Worm (Caenorhabditis elegans) whole organism, young adult: ENCODE measurements around the gene lido-1.

Experiments
- B0035.1 ChIP-seq: sonication (generic microtip); optimal IDR thresholded peaks from 2 replicates; lab custom pipeline; 2016; ENCODE audit warnings: missing genetic modification characterization, mild to moderate bottlenecking, missing compliant biosample characterization, missing genotype, missing genetic modification reagents
- C17E4.6 ChIP-seq: fragments of 200-800 bp; sonication (Bioruptor generic); IDR thresholded peaks from 2 replicates; pipeline ENCODE4 v1.3.6; 2022; ENCODE audit warnings: missing genetic modification reagents, missing genetic modification characterization, missing compliant biosample characterization
- ama-1 ChIP-seq, 3 experiments: fragments of 150-350 bp in 1 of 3; sonication (generic microtip) in 2 of 3; optimal IDR thresholded peaks; 2 replicates each; lab custom pipeline; 2014 to 2018; ENCODE audit warnings: missing biosample characterization in 2 of 3, missing genetic modification characterization in 2 of 3, missing genetic modification reagents in 2 of 3
- ccch-3 ChIP-seq: fragments of 200-800 bp; sonication (Bioruptor generic); optimal IDR thresholded peaks from 2 replicates; lab custom pipeline; 2018; ENCODE audit warnings: mild to moderate bottlenecking, missing genetic modification characterization, missing compliant biosample characterization
- egl-18 ChIP-seq: fragments of 200-800 bp; sonication (Bioruptor generic); IDR thresholded peaks from 2 replicates; pipeline ENCODE4 v1.3.6; 2022; ENCODE audit warnings: missing genetic modification reagents, missing genetic modification characterization, missing compliant biosample characterization
- gei-17 ChIP-seq: fragments of 200-800 bp; sonication (Bioruptor generic); optimal IDR thresholded peaks from 2 replicates; lab custom pipeline; 2018; ENCODE audit warnings: mild to moderate bottlenecking, missing genetic modification characterization, missing compliant biosample characterization
- mel-28 ChIP-seq: sonication (generic microtip); optimal IDR thresholded peaks from 2 replicates; lab custom pipeline; 2016; ENCODE audit warnings: borderline replicate concordance, mild to moderate bottlenecking, missing genetic modification characterization, missing compliant biosample characterization
- nhr-120 ChIP-seq: fragments of 200-800 bp; sonication (Bioruptor generic); IDR thresholded peaks from 2 replicates; pipeline ENCODE4 v1.3.6; 2022; ENCODE audit warnings: missing genetic modification characterization, missing compliant biosample characterization
- sea-2 ChIP-seq: fragments of 200-800 bp; sonication (Bioruptor generic); IDR thresholded peaks from 2 replicates; pipeline ENCODE4 v1.3.6; 2022; ENCODE audit warnings: missing genetic modification characterization, missing compliant biosample characterization
- snpc-4 ChIP-seq, 5 experiments: fragments of 150-350 bp in 1 of 5; sonication (generic microtip) in 4 of 5; optimal IDR thresholded peaks; 2 replicates each; lab custom pipeline; 2014 to 2018; ENCODE audit warnings: missing genetic modification characterization in 5 of 5, missing biosample characterization in 3 of 5, antibody characterized with exemption in 2 of 5, mild to moderate bottlenecking in 2 of 5, missing compliant biosample characterization in 2 of 5, missing genotype in 2 of 5, moderate library complexity in 2 of 5, missing genetic modification reagents in 1 of 5
- tlf-1 ChIP-seq: fragments of 200-800 bp; sonication (Bioruptor generic); optimal IDR thresholded peaks from 2 replicates; lab custom pipeline; 2018; ENCODE audit warnings: mild to moderate bottlenecking, missing genetic modification characterization, missing compliant biosample characterization
- unc-62 ChIP-seq: fragments of 150-350 bp; optimal IDR thresholded peaks from 2 replicates; lab custom pipeline; 2014; ENCODE audit warnings: missing biosample characterization, missing genetic modification reagents, missing genetic modification characterization
- ztf-22 ChIP-seq: fragments of 200-800 bp; sonication (Bioruptor generic); optimal IDR thresholded peaks from 2 replicates; lab custom pipeline; 2018; ENCODE audit warnings: mild to moderate bottlenecking, missing genetic modification characterization, moderate library complexity, missing compliant biosample characterization

DNA sequence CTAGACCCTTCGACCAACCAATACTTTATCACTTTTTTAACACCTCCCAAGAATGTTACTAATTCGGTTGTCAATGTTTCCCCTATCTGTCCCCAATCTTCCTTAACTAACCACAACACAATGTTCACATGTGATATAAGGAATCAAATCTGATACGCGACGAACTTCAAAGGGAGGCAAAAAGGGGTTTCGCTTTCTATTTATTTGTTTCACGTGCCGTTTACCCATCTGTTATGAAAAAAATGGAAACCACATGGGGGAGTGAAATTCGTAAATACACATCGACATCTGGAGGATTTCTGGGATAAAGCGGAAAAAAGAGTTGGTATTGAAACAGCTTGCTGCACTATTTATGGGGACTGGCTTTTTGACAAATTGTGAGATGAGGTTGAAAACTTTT, 34.2 kb downstream of the lido-1 start:
- no peak for TF ChIP-seq ztf-22
- TF ChIP-seq C17E4.6 (GFP tag; lab: Robert Waterston, UW), result no peak
- no peak for TF ChIP-seq ccch-3 (GFP tag; lab: Kevin White, UChicago)
- TF ChIP-seq snpc-4 (GFP tag; optimal IDR thresholded peaks at IDR 0.05; lab: Kevin White, UChicago), result no peak
- TF ChIP-seq snpc-4 (tag; optimal IDR thresholded peaks at IDR 0.05; lab: Kevin White, UChicago), result no peak
- TF ChIP-seq gei-17 (GFP tag; lab: Kevin White, UChicago), result no peak
- TF ChIP-seq ama-1 (optimal IDR thresholded peaks at IDR 0.05; lab: Kevin White, UChicago), result no peak
- TF ChIP-seq ama-1 (GFP tag; optimal IDR thresholded peaks at IDR 0.05; lab: Kevin White, UChicago), result no peak
- TF ChIP-seq egl-18 (GFP tag; lab: Robert Waterston, UW), result no peak
- no peak for TF ChIP-seq mel-28
- TF ChIP-seq nhr-120 (GFP tag; lab: Robert Waterston, UW), result no peak
- TF ChIP-seq tlf-1 (GFP tag; lab: Kevin White, UChicago), result no peak
- no peak for TF ChIP-seq B0035.1
- no peak for TF ChIP-seq sea-2 (GFP tag; lab: Robert Waterston, UW)
- no peak for TF ChIP-seq unc-62
